Worm (Caenorhabditis elegans) whole organism, midembryonic: ENCODE data around the gene ZC250.4.

Experiments used
- T22C8.4 ChIP-seq: fragments of 200-800 bp; sonication (Bioruptor generic); IDR thresholded peaks from 2 replicates; pipeline ENCODE4 v1.3.6; 2022; ENCODE audit warnings: missing genetic modification characterization, missing compliant biosample characterization
- cog-1 ChIP-seq: sonication (generic microtip); optimal IDR thresholded peaks from 2 replicates; lab custom pipeline; 2016; ENCODE audit warnings: missing genetic modification characterization, missing compliant biosample characterization
- flt-1 ChIP-seq: fragments of 200-800 bp; sonication (Bioruptor generic); IDR thresholded peaks from 2 replicates; pipeline ENCODE4 v1.3.6; 2022; ENCODE audit warnings: missing genetic modification characterization, missing compliant biosample characterization
- med-1 ChIP-seq: sonication (generic microtip); optimal IDR thresholded peaks from 2 replicates; lab custom pipeline; 2017; ENCODE audit warnings: missing genetic modification characterization, mild to moderate bottlenecking, missing compliant biosample characterization, antibody characterized with exemption, missing genetic modification reagents; ENCODE audit not compliant: insufficient read depth
- ztf-23 ChIP-seq: fragments of 200-800 bp; sonication (Bioruptor generic); IDR thresholded peaks from 2 replicates; pipeline ENCODE4 v1.3.6; 2022; ENCODE audit warnings: missing genetic modification reagents, missing genetic modification characterization, missing compliant biosample characterization
- ztf-29 ChIP-seq: fragments of 200-800 bp; sonication (Bioruptor generic); IDR thresholded peaks from 2 replicates; pipeline ENCODE4 v1.3.6; 2022; ENCODE audit warnings: missing genetic modification reagents, missing genetic modification characterization, missing compliant biosample characterization

- TF ChIP-seq cog-1 (tag; lab: Kevin White, UChicago) (no peak), flt-1 (GFP tag; lab: Robert Waterston, UW) (no peak), T22C8.4 (GFP tag; lab: Robert Waterston, UW) (no peak), ztf-29 (GFP tag; lab: Robert Waterston, UW) (no peak), med-1 (GFP tag; lab: Kevin White, UChicago) (no peak), ztf-23 (GFP tag; lab: Robert Waterston, UW) (no peak)
Measured at ce11 chrV:5848015-5848609, 35.2 kb upstream of the ZC250.4 start.
